Worm (Caenorhabditis elegans): ENCODE measurements around the gene skr-8.

ce11 chrIV:17179565-17179964 is 13.9 kb upstream of the skr-8 start:
- TF ChIP-seq ceh-39 (tag; optimal IDR thresholded peaks at IDR 0.05) = no peak
- no peak for TF ChIP-seq nhr-12 (tag; optimal IDR thresholded peaks at IDR 0.05)
- TF ChIP-seq mls-2 (tag; optimal IDR thresholded peaks at IDR 0.05) = no peak
- no peak for TF ChIP-seq unc-62 (GFP tag; optimal IDR thresholded peaks at IDR 0.05)
- TF ChIP-seq lin-13 (tag; optimal IDR thresholded peaks at IDR 0.05) = no peak
- no peak for TF ChIP-seq lin-32 (GFP tag; optimal IDR thresholded peaks at IDR 0.05)
- TF ChIP-seq sptf-1 (tag; optimal IDR thresholded peaks at IDR 0.05) = no peak
- no peak for TF ChIP-seq elt-3 (tag; optimal IDR thresholded peaks at IDR 0.05)
- no peak for TF ChIP-seq nhr-76 (tag; optimal IDR thresholded peaks at IDR 0.05)
- TF ChIP-seq drap-1 (GFP tag; optimal IDR thresholded peaks at IDR 0.05) = no peak
